Worm (Caenorhabditis elegans): ENCODE data around the gene srlf-24.
A peak's percentile ranks its signal among the peaks of the same experiment; 100 is the strongest.

The srlf-24 gene

ce11 chrIV:11109771-11110170, 4.1 kb upstream of the srlf-24 start, which contains the start of gene pigk-1:
Gene pigk-1 (minus strand): TSS chrIV:11110018.
- TF ChIP-seq nhr-237 (tag; optimal IDR thresholded peaks at IDR 0.05), result no peak
- no peak for TF ChIP-seq ztf-4 (tag; optimal IDR thresholded peaks at IDR 0.05)
- TF ChIP-seq sma-9 (GFP tag; optimal IDR thresholded peaks at IDR 0.05), result no peak
- no peak for TF ChIP-seq sma-9 (tag; optimal IDR thresholded peaks at IDR 0.05)
- no peak for TF ChIP-seq nhr-23 (tag; optimal IDR thresholded peaks at IDR 0.05)
- TF ChIP-seq lsy-2 (tag; optimal IDR thresholded peaks at IDR 0.05), result peak in 1 of 2 experiments; percentile 7
- TF ChIP-seq nhr-77 (tag; optimal IDR thresholded peaks at IDR 0.05), result no peak
- TF ChIP-seq peb-1 (tag; optimal IDR thresholded peaks at IDR 0.05), result no peak
- TF ChIP-seq gmeb-1 (tag; optimal IDR thresholded peaks at IDR 0.05), result no peak
- TF ChIP-seq C34F6.9 (tag; optimal IDR thresholded peaks at IDR 0.05), result no peak

ce11 chrIV:11103501-11103900, 2.1 kb downstream of the srlf-24 start:
- TF ChIP-seq F13H6.1 (tag; optimal IDR thresholded peaks at IDR 0.05) (no peak), ZK546.5 (tag; optimal IDR thresholded peaks at IDR 0.05) (no peak), mbf-1 (tag; optimal IDR thresholded peaks at IDR 0.05) (no peak), sma-3 (GFP tag; optimal IDR thresholded peaks at IDR 0.05) (no peak), nhr-12 (tag; optimal IDR thresholded peaks at IDR 0.05) (no peak), ceh-16 (tag; optimal IDR thresholded peaks at IDR 0.05) (no peak), lsy-2 (tag; optimal IDR thresholded peaks at IDR 0.05) (no peak), mdl-1 (tag; optimal IDR thresholded peaks at IDR 0.05) (no peak), ztf-4 (tag; optimal IDR thresholded peaks at IDR 0.05) (no peak), egl-27 (tag; optimal IDR thresholded peaks at IDR 0.05) (no peak), nhr-77 (tag; optimal IDR thresholded peaks at IDR 0.05) (no peak), lin-11 (tag; optimal IDR thresholded peaks at IDR 0.05) (no peak), dmd-4 (tag; optimal IDR thresholded peaks at IDR 0.05) (no peak), ceh-82 (tag; optimal IDR thresholded peaks at IDR 0.05) (no peak), Y55F3AM.14 (GFP tag; optimal IDR thresholded peaks at IDR 0.05) (no peak), nhr-10 (tag; optimal IDR thresholded peaks at IDR 0.05) (no peak), ztf-11 (tag; optimal IDR thresholded peaks at IDR 0.05) (no peak), nhr-23 (tag; optimal IDR thresholded peaks at IDR 0.05) (no peak), nhr-129 (tag; optimal IDR thresholded peaks at IDR 0.05) (no peak)

DNA sequence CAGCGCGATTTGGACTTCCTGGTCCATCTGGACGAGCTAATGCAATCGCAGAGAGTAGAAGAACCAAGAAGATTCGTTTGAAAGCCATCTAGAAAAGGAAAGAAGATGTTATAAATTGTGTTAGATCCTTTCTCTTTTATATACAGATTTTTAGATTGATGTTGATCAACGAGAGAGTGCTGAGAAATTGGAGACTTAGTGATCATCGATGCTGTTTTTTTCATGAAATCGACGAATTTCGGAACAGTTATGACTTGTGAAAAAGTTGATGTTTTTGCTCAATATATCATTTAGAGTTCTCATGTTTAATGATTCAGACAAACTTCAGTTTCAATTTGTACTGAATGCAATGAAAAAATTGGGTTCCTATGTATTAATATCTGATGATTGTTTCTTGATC, 3.0 kb downstream of the srlf-24 start, which contains the start of gene srlf-17:
Gene srlf-17 (minus strand): TSS at position 101 of the 400 bp plus-strand sequence.
- TF ChIP-seq sma-3 (GFP tag; optimal IDR thresholded peaks at IDR 0.05) (no peak), ztf-11 (tag; optimal IDR thresholded peaks at IDR 0.05) (no peak), ama-1 (optimal IDR thresholded peaks at IDR 0.05) (no peak), F13H6.1 (tag; optimal IDR thresholded peaks at IDR 0.05) (no peak), nhr-25 (tag; optimal IDR thresholded peaks at IDR 0.05) (no peak), alr-1 (tag; optimal IDR thresholded peaks at IDR 0.05) (no peak), nhr-6 (tag; optimal IDR thresholded peaks at IDR 0.05) (no peak), snpc-4 (tag; optimal IDR thresholded peaks at IDR 0.05) (no peak)

- TF ChIP-seq aly-2 (tag; optimal IDR thresholded peaks at IDR 0.05) (no peak), ztf-11 (tag; optimal IDR thresholded peaks at IDR 0.05) (no peak), mdl-1 (tag; optimal IDR thresholded peaks at IDR 0.05) (no peak), nhr-12 (tag; optimal IDR thresholded peaks at IDR 0.05) (no peak), lin-13 (GFP tag; optimal IDR thresholded peaks at IDR 0.05) (no peak), nhr-237 (tag; optimal IDR thresholded peaks at IDR 0.05) (no peak), peb-1 (tag; optimal IDR thresholded peaks at IDR 0.05) (no peak), sem-4 (tag; optimal IDR thresholded peaks at IDR 0.05) (no peak)
These were observed 4.2 kb downstream of the srlf-24 start, which contains the start of gene srlf-18 for ce11 chrIV:11101383-11101782. Gene srlf-18 (minus strand): TSS chrIV:11101483.

DNA sequence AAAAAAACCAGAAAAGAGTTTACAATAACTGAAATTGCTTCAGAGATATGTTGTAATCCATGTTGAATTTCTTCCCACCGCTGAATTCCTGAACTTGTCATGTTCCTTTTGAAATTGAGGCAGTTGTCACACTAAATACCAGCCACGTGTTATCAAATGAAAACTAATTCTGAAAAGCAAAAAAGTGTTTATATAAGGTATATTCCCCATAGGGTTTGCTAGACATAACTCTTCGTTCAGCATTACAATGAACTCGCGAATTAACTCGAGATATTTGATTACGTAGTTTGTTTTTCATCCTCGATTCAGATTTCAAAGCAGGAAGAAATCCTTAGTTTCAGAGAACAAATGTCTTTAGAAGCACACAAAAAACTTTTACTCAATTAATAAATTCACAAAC, 5.4 kb downstream of the srlf-24 start, which contains the start of gene str-3:
Gene str-3 (minus strand): TSS at position 101 of the 400 bp plus-strand sequence.
- TF ChIP-seq alr-1 (tag; optimal IDR thresholded peaks at IDR 0.05) (no peak), nhr-12 (tag; optimal IDR thresholded peaks at IDR 0.05) (no peak), ztf-4 (tag; optimal IDR thresholded peaks at IDR 0.05) (no peak)

- TF ChIP-seq sma-9 (GFP tag; optimal IDR thresholded peaks at IDR 0.05), result peak; percentile 28
- TF ChIP-seq sma-9 (tag; optimal IDR thresholded peaks at IDR 0.05), result no peak
- peak in 1 of 2 experiments; percentile 23 for TF ChIP-seq lsy-2 (tag; optimal IDR thresholded peaks at IDR 0.05)
- peak; percentile 17 for TF ChIP-seq nhr-129 (tag; optimal IDR thresholded peaks at IDR 0.05)
- TF ChIP-seq unc-39 (tag; optimal IDR thresholded peaks at IDR 0.05), result no peak
- peak; percentile 10 for TF ChIP-seq zag-1 (tag; optimal IDR thresholded peaks at IDR 0.05)
- no peak for TF ChIP-seq lin-39 (tag; optimal IDR thresholded peaks at IDR 0.05)
- TF ChIP-seq nhr-237 (tag; optimal IDR thresholded peaks at IDR 0.05), result no peak
- TF ChIP-seq ztf-1 (GFP tag; conservative IDR thresholded peaks at IDR 0.05), result no peak
These were observed 7.8 kb downstream of the srlf-24 start, which contains the start of gene M7.12 for ce11 chrIV:11097795-11098194. Gene M7.12 (minus strand): TSS chrIV:11097982.

All from whole organism, L2 larva.